Worm (Caenorhabditis elegans): ENCODE measurements around the gene srw-68.

ce11 chrV:7449303-7449827 lies 22.9 kb upstream of the srw-68 start, which contains the start of gene try-12:
- TF ChIP-seq hlh-1 (tag; optimal IDR thresholded peaks at IDR 0.05) (no peak), sem-2 (GFP tag; optimal IDR thresholded peaks at IDR 0.05) (no peak), nhr-76 (tag; optimal IDR thresholded peaks at IDR 0.05) (no peak), ztf-11 (tag; optimal IDR thresholded peaks at IDR 0.05) (no peak), unc-62 (GFP tag; optimal IDR thresholded peaks at IDR 0.05) (no peak), cnd-1 (tag; optimal IDR thresholded peaks at IDR 0.05) (no peak), blmp-1 (tag; optimal IDR thresholded peaks at IDR 0.05) (no peak), unc-120 (tag; optimal IDR thresholded peaks at IDR 0.05; ENCODE audit: poor library complexity, severe bottlenecking) (no peak), unc-39 (tag; optimal IDR thresholded peaks at IDR 0.05) (no peak), ces-1 (GFP tag; optimal IDR thresholded peaks at IDR 0.05) (no peak)

Data from whole organism, mixed stage, embryonic.